Fruit fly (Drosophila melanogaster) whole organism, pupa: ENCODE data around the gene CG4452.

Experiments
- CG10348 ChIP-seq: fragments of 200-800 bp; sonication (Bioruptor generic); IDR thresholded peaks from 2 replicates; pipeline ENCODE4 v1.3.6; 2022; ENCODE audit warnings: missing biosample characterization, missing genetic modification characterization
- CG12605 ChIP-seq: fragments of 200-800 bp; sonication (Bioruptor generic); IDR thresholded peaks from 2 replicates; pipeline ENCODE4 v1.3.6; 2022; ENCODE audit warnings: missing biosample characterization, missing genetic modification characterization
- CG13204 ChIP-seq: fragments of 200-800 bp; sonication (Bioruptor generic); optimal IDR thresholded peaks from 2 replicates; lab custom pipeline; 2018; ENCODE audit warnings: missing biosample characterization, mild to moderate bottlenecking, missing genetic modification characterization, moderate library complexity
- CG14655 ChIP-seq: fragments of 200-800 bp; sonication (Bioruptor generic); optimal IDR thresholded peaks from 3 replicates; lab custom pipeline; 2017; ENCODE audit warnings: mild to moderate bottlenecking, missing biosample characterization, missing genetic modification reagents, missing genetic modification characterization
- CG15710 ChIP-seq: fragments of 200-800 bp; sonication (Bioruptor generic); optimal IDR thresholded peaks from 2 replicates; lab custom pipeline; 2018; ENCODE audit warnings: missing biosample characterization, mild to moderate bottlenecking, missing genetic modification characterization, moderate library complexity
- CG17806 ChIP-seq: fragments of 200-800 bp; sonication (Bioruptor generic); optimal IDR thresholded peaks from 2 replicates; lab custom pipeline; 2018; ENCODE audit warnings: missing biosample characterization, mild to moderate bottlenecking, missing genetic modification characterization, moderate library complexity
- CG32121 ChIP-seq: fragments of 200-800 bp; sonication (Bioruptor generic); IDR thresholded peaks from 2 replicates; pipeline ENCODE4 v1.3.6; 2022; ENCODE audit warnings: missing biosample characterization, missing genetic modification characterization
- CG34367 ChIP-seq: fragments of 200-800 bp; sonication (Bioruptor generic); optimal IDR thresholded peaks from 2 replicates; lab custom pipeline; 2018; ENCODE audit warnings: missing biosample characterization, mild to moderate bottlenecking, missing genetic modification characterization
- CG4496 ChIP-seq: fragments of 200-800 bp; sonication (Bioruptor generic); IDR thresholded peaks from 3 replicates; pipeline ENCODE4 v1.3.6; 2022; ENCODE audit warnings: missing biosample characterization, missing genetic modification characterization
- CG8159 ChIP-seq: fragments of 200-800 bp; sonication (Bioruptor generic); optimal IDR thresholded peaks from 3 replicates; lab custom pipeline; 2018; ENCODE audit warnings: missing biosample characterization, mild to moderate bottlenecking, missing genetic modification characterization, moderate library complexity
- CG8301 ChIP-seq: fragments of 200-800 bp; sonication (Bioruptor generic); optimal IDR thresholded peaks from 2 replicates; lab custom pipeline; 2018; ENCODE audit warnings: missing biosample characterization, mild to moderate bottlenecking, missing genetic modification characterization
- CG9948 ChIP-seq: fragments of 200-800 bp; sonication (Bioruptor generic); optimal IDR thresholded peaks from 2 replicates; lab custom pipeline; 2018; ENCODE audit warnings: missing biosample characterization, mild to moderate bottlenecking, missing genetic modification characterization, moderate library complexity
- D1 ChIP-seq: fragments of 200-800 bp; sonication (Bioruptor generic); optimal IDR thresholded peaks from 2 replicates; lab custom pipeline; 2018; ENCODE audit warnings: missing biosample characterization, mild to moderate bottlenecking, missing genetic modification characterization, moderate library complexity
- EcR ChIP-seq: fragments of 200-800 bp; sonication (Bioruptor generic); optimal IDR thresholded peaks from 3 replicates; lab custom pipeline; 2019; ENCODE audit warnings: missing biosample characterization, missing genetic modification characterization, mild to moderate bottlenecking, moderate library complexity, missing genetic modification reagents
- Ets98B ChIP-seq: fragments of 200-800 bp; sonication (Bioruptor generic); IDR thresholded peaks from 2 replicates; pipeline ENCODE4 v1.3.6; 2022; ENCODE audit warnings: missing biosample characterization, missing genetic modification characterization
- Pif1A ChIP-seq: fragments of 200-800 bp; sonication (Bioruptor generic); optimal IDR thresholded peaks from 3 replicates; lab custom pipeline; 2016; ENCODE audit warnings: missing biosample characterization, missing genetic modification characterization
- Pif1B ChIP-seq: fragments of 200-800 bp; sonication (Bioruptor generic); optimal IDR thresholded peaks from 3 replicates; lab custom pipeline; 2016; ENCODE audit warnings: missing biosample characterization, missing genetic modification characterization
- Snoo ChIP-seq: fragments of 200-800 bp; sonication (Bioruptor generic); optimal IDR thresholded peaks from 3 replicates; lab custom pipeline; 2017; ENCODE audit warnings: missing biosample characterization, mild to moderate bottlenecking, missing genetic modification characterization, inconsistent platforms
- fd96Ca ChIP-seq: fragments of 200-800 bp; sonication (Bioruptor generic); IDR thresholded peaks from 3 replicates; pipeline ENCODE4 v1.3.6; 2022; ENCODE audit warnings: missing biosample characterization, missing genetic modification characterization
- gl ChIP-seq: fragments of 200-800 bp; sonication (Bioruptor generic); optimal IDR thresholded peaks from 2 replicates; lab custom pipeline; 2018; ENCODE audit warnings: missing biosample characterization, mild to moderate bottlenecking, missing genetic modification characterization
- rn ChIP-seq: fragments of 200-800 bp; sonication (Bioruptor generic); IDR thresholded peaks from 2 replicates; pipeline ENCODE4 v1.3.6; 2022; ENCODE audit warnings: missing biosample characterization, missing genetic modification characterization

Gene CG4452

dm6 chr3L:9373374-9374004, 6.3 kb downstream of the CG4452 start:
- TF ChIP-seq Pif1B: peak; percentile 73
- peak; percentile 73 for TF ChIP-seq CG8159 (tag; lab: Kevin White, UChicago)
- TF ChIP-seq CG10348: peak; percentile 6; the same call in 1 of the 2 replicates
- peak; percentile 70 for TF ChIP-seq CG8301 (tag; lab: Kevin White, UChicago)
- peak; percentile 19 for TF ChIP-seq gl (tag; lab: Kevin White, UChicago)
- TF ChIP-seq Snoo (tag; lab: Kevin White, UChicago): peak; percentile 67
- peak; percentile 64 for TF ChIP-seq rn (GFP tag; lab: Robert Waterston, UW)
- TF ChIP-seq CG13204: no peak
- TF ChIP-seq D1 (tag; lab: Kevin White, UChicago): no peak
- TF ChIP-seq CG15710: peak; percentile 70
- peak; percentile 44 for TF ChIP-seq CG34367
- TF ChIP-seq Pif1A (GFP tag; lab: Kevin White, UChicago): peak; percentile 16
- TF ChIP-seq CG17806: peak; percentile 74
- TF ChIP-seq Ets98B: peak; percentile 88
- peak; percentile 81 for TF ChIP-seq CG12605 (GFP tag; lab: Robert Waterston, UW)
- peak; percentile 67 for TF ChIP-seq CG9948 (tag; lab: Kevin White, UChicago)
- TF ChIP-seq CG4496 (GFP tag; lab: Robert Waterston, UW): peak; percentile 93
- peak; percentile 82 for TF ChIP-seq fd96Ca (GFP tag; lab: Robert Waterston, UW)
- peak; percentile 89 for TF ChIP-seq CG32121 (GFP tag; lab: Robert Waterston, UW)
- peak; percentile 84 for TF ChIP-seq CG14655
- peak; percentile 90 for TF ChIP-seq EcR (GFP tag; lab: Kevin White, UChicago)

DNA sequence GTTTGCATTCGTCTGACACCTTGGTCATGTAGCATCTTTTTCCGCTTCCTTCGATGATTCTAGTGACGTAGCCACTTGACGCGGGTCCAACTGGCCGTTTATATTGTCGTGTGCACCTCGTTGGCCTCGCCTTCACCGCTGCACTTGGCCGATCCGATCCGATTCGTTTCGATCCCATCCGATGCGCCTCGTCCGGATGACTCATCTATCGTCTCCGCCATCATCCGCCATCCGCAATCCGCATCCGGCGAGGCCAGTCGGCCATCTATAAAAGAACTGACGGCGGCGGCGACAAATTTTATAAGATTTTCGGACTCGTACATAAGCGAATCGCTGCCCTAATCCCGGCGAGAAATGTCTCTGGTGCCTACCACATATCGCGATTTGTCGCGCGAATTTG, 8.0 kb downstream of the CG4452 start, which contains the start of gene CG4461:
Gene CG4461, plus strand, starts transcription at position 301 of the 400 bp plus-strand sequence.
- TF ChIP-seq Pif1B (no peak), CG8159 (tag; lab: Kevin White, UChicago) (no peak), CG17806 (no peak), rn (GFP tag; lab: Robert Waterston, UW) (no peak), CG32121 (GFP tag; lab: Robert Waterston, UW) (no peak), Pif1A (GFP tag; lab: Kevin White, UChicago) (no peak), CG14655 (no peak), CG8301 (tag; lab: Kevin White, UChicago) (no peak), fd96Ca (GFP tag; lab: Robert Waterston, UW) (no peak), CG15710 (no peak), CG10348 (no peak), Ets98B (no peak), D1 (tag; lab: Kevin White, UChicago) (no peak), CG34367 (no peak), CG13204 (no peak)

- no peak for TF ChIP-seq CG32121 (GFP tag; lab: Robert Waterston, UW)
- no peak for TF ChIP-seq fd96Ca (GFP tag; lab: Robert Waterston, UW)
- TF ChIP-seq CG15710: no peak
- TF ChIP-seq Ets98B: no peak
- no peak for TF ChIP-seq Pif1B
- TF ChIP-seq CG8159 (tag; lab: Kevin White, UChicago): no peak
- TF ChIP-seq CG34367: no peak
- no peak for TF ChIP-seq CG8301 (tag; lab: Kevin White, UChicago)
- no peak for TF ChIP-seq CG14655
- no peak for TF ChIP-seq CG4496 (GFP tag; lab: Robert Waterston, UW)
- no peak for TF ChIP-seq CG13204
- TF ChIP-seq gl (tag; lab: Kevin White, UChicago): no peak
- TF ChIP-seq CG12605 (GFP tag; lab: Robert Waterston, UW): no peak
Observed at dm6 chr3L:9376573-9376972, 9.4 kb downstream of the CG4452 start.

dm6 chr3L:9377198-9378035, 10.2 kb downstream of the CG4452 start, which contains the start of gene Hsp26:
Gene Hsp26 (minus strand): TSS chr3L:9377427.
- TF ChIP-seq CG15710: peak; percentile 79
- TF ChIP-seq CG4496 (GFP tag; lab: Robert Waterston, UW): peak; percentile 95
- peak; percentile 87 for TF ChIP-seq CG9948 (tag; lab: Kevin White, UChicago)
- TF ChIP-seq CG32121 (GFP tag; lab: Robert Waterston, UW): peak; percentile 95
- peak; percentile 88 for TF ChIP-seq Snoo (tag; lab: Kevin White, UChicago)
- peak; percentile 85 for TF ChIP-seq CG34367
- peak; percentile 95 for TF ChIP-seq Pif1A (GFP tag; lab: Kevin White, UChicago)
- TF ChIP-seq CG8301 (tag; lab: Kevin White, UChicago): peak; percentile 89
- 0 out of 2 replicates have a peak, but pooled peaks have one; percentile 34 for TF ChIP-seq CG10348
- peak; percentile 97 for TF ChIP-seq EcR (GFP tag; lab: Kevin White, UChicago)
- peak; percentile 89 for TF ChIP-seq CG17806
- TF ChIP-seq fd96Ca (GFP tag; lab: Robert Waterston, UW): peak; percentile 70
- no peak for TF ChIP-seq D1 (tag; lab: Kevin White, UChicago)
- TF ChIP-seq gl (tag; lab: Kevin White, UChicago): peak; percentile 85
- TF ChIP-seq Pif1B: peak; percentile 93
- TF ChIP-seq CG12605 (GFP tag; lab: Robert Waterston, UW): peak; percentile 93
- peak; percentile 95 for TF ChIP-seq Ets98B
- no peak for TF ChIP-seq CG13204
- TF ChIP-seq CG14655: peak; percentile 90
- TF ChIP-seq rn (GFP tag; lab: Robert Waterston, UW): peak; percentile 78
- peak; percentile 88 for TF ChIP-seq CG8159 (tag; lab: Kevin White, UChicago)
- TF ChIP-seq, all 21 proteins: peak for 19
